Fruit fly (Drosophila melanogaster): ENCODE measurements around the gene Fdx2.

dm6 chr3L:4253611-4254300, 38.5 kb upstream of the Fdx2 start:
- TF ChIP-seq Snoo (tag; optimal IDR thresholded peaks at IDR 0.05) (no peak), rn (GFP tag; IDR thresholded peaks at IDR 0.05) (no peak), EcR (GFP tag; optimal IDR thresholded peaks at IDR 0.05) (no peak), CG14655 (GFP tag; optimal IDR thresholded peaks at IDR 0.05) (no peak), CG32121 (GFP tag; IDR thresholded peaks at IDR 0.05) (no peak), CG13204 (GFP tag; optimal IDR thresholded peaks at IDR 0.05) (no peak), Ets98B (GFP tag; IDR thresholded peaks at IDR 0.05) (peak; percentile 6; the same call in 1 of the 2 replicates), Pif1B (GFP tag; optimal IDR thresholded peaks at IDR 0.05) (no peak), CG34367 (tag; optimal IDR thresholded peaks at IDR 0.05) (no peak), gl (tag; optimal IDR thresholded peaks at IDR 0.05) (no peak), CG12605 (GFP tag; IDR thresholded peaks at IDR 0.05) (no peak), CG4496 (GFP tag; IDR thresholded peaks at IDR 0.05) (no peak), CG17806 (tag; optimal IDR thresholded peaks at IDR 0.05) (no peak), Pif1A (GFP tag; optimal IDR thresholded peaks at IDR 0.05) (no peak)
